Worm (Caenorhabditis elegans) whole organism, L4 larva: ENCODE results near the gene F14F3.4.

Experiments used
- T20F7.1 ChIP-seq: fragments of 200-800 bp; sonication (Bioruptor generic); optimal IDR thresholded peaks from 2 replicates; lab custom pipeline; 2018; ENCODE audit warnings: mild to moderate bottlenecking, missing genetic modification characterization, missing compliant biosample characterization
- T26A8.4 ChIP-seq: fragments of 200-800 bp; sonication (Bioruptor generic); IDR thresholded peaks from 2 replicates; pipeline ENCODE4 v1.3.6; 2022; ENCODE audit warnings: missing genetic modification characterization, missing compliant biosample characterization
- Y75B8A.6 ChIP-seq: fragments of 200-800 bp; sonication (Bioruptor generic); IDR thresholded peaks from 2 replicates; pipeline ENCODE4 v1.3.6; 2022; ENCODE audit warnings: missing genetic modification reagents, missing genetic modification characterization, missing compliant biosample characterization
- ZK546.5 ChIP-seq, 2 experiments: sonication (generic microtip); optimal IDR thresholded peaks; 2 replicates each; lab custom pipeline; 2017; ENCODE audit warnings: missing biosample characterization in 2 of 2, missing genetic modification characterization in 2 of 2
- aly-2 ChIP-seq: sonication (generic microtip); optimal IDR thresholded peaks from 2 replicates; lab custom pipeline; 2018; ENCODE audit warnings: missing biosample characterization, missing genetic modification characterization
- attf-4 ChIP-seq: sonication (generic microtip); optimal IDR thresholded peaks from 3 replicates; lab custom pipeline; 2017; ENCODE audit warnings: missing biosample characterization, missing genetic modification characterization
- ceh-20 ChIP-seq: fragments of 200-800 bp; sonication (Bioruptor generic); IDR thresholded peaks from 2 replicates; pipeline ENCODE4 v1.3.6; 2022; ENCODE audit warnings: missing genetic modification reagents, missing genetic modification characterization, missing compliant biosample characterization
- ceh-28 ChIP-seq: fragments of 150-350 bp; optimal IDR thresholded peaks from 2 replicates; lab custom pipeline; 2014; ENCODE audit warnings: missing biosample characterization, missing genetic modification reagents, missing genetic modification characterization
- ceh-32 ChIP-seq: sonication (generic microtip); optimal IDR thresholded peaks from 2 replicates; lab custom pipeline; 2016; ENCODE audit warnings: mild to moderate bottlenecking, missing genetic modification characterization, missing compliant biosample characterization; ENCODE audit not compliant: poor library complexity
- ceh-44 ChIP-seq: fragments of 200-800 bp; sonication (Bioruptor generic); IDR thresholded peaks from 2 replicates; pipeline ENCODE4 v1.3.6; 2022; ENCODE audit warnings: missing genetic modification reagents, missing genetic modification characterization, missing compliant biosample characterization
- ceh-62 ChIP-seq: sonication (generic microtip); optimal IDR thresholded peaks from 2 replicates; lab custom pipeline; 2017; ENCODE audit warnings: missing biosample characterization, missing genetic modification characterization
- ceh-82 ChIP-seq: sonication (generic microtip); optimal IDR thresholded peaks from 2 replicates; lab custom pipeline; 2017; ENCODE audit warnings: missing biosample characterization, missing genetic modification characterization
- daf-8 ChIP-seq: fragments of 200-800 bp; sonication (Bioruptor generic); IDR thresholded peaks from 2 replicates; pipeline ENCODE4 v1.3.6; 2022; ENCODE audit warnings: missing genetic modification characterization, missing compliant biosample characterization
- dmd-6 ChIP-seq: fragments of 200-800 bp; sonication (Bioruptor generic); IDR thresholded peaks from 2 replicates; pipeline ENCODE4 v1.3.6; 2022; ENCODE audit warnings: missing genetic modification reagents, missing genetic modification characterization, missing compliant biosample characterization
- dpl-1 ChIP-seq: fragments of 150-350 bp; optimal IDR thresholded peaks from 2 replicates; lab custom pipeline; 2014; ENCODE audit warnings: missing biosample characterization, missing genetic modification reagents, missing genetic modification characterization
- duxl-1 ChIP-seq: sonication (generic microtip); optimal IDR thresholded peaks from 2 replicates; lab custom pipeline; 2016; ENCODE audit warnings: mild to moderate bottlenecking, missing genetic modification characterization, moderate library complexity, missing compliant biosample characterization; ENCODE audit not compliant: poor library complexity
- dve-1 ChIP-seq: sonication (generic microtip); optimal IDR thresholded peaks from 2 replicates; lab custom pipeline; 2017; ENCODE audit warnings: antibody characterized with exemption, mild to moderate bottlenecking, missing genetic modification characterization, missing compliant biosample characterization; ENCODE audit not compliant: insufficient read depth
- egl-27 ChIP-seq: sonication (generic microtip); optimal IDR thresholded peaks from 3 replicates; lab custom pipeline; 2017; ENCODE audit warnings: missing biosample characterization, missing genetic modification reagents, missing genetic modification characterization
- egl-43 ChIP-seq: fragments of 200-800 bp; sonication (Bioruptor generic); IDR thresholded peaks from 2 replicates; pipeline ENCODE4 v1.3.6; 2022; ENCODE audit warnings: missing genetic modification reagents, missing genetic modification characterization, missing compliant biosample characterization
- fos-1 ChIP-seq: fragments of 150-350 bp; optimal IDR thresholded peaks from 2 replicates; lab custom pipeline; 2014; ENCODE audit warnings: missing biosample characterization, missing genetic modification characterization
- gei-8 ChIP-seq: fragments of 200-800 bp; sonication (Bioruptor generic); optimal IDR thresholded peaks from 2 replicates; lab custom pipeline; 2018; ENCODE audit warnings: mild to moderate bottlenecking, missing genetic modification characterization, missing compliant biosample characterization
- hif-1 ChIP-seq, 2 experiments: sonication (generic microtip); optimal IDR thresholded peaks; 2 replicates each; lab custom pipeline; 2016 to 2017; ENCODE audit warnings: missing compliant biosample characterization in 2 of 2, missing genetic modification characterization in 2 of 2, missing genetic modification reagents in 2 of 2, missing genotype in 2 of 2, mild to moderate bottlenecking in 1 of 2
- hlh-30 ChIP-seq: sonication (generic microtip); optimal IDR thresholded peaks from 2 replicates; lab custom pipeline; 2017; ENCODE audit warnings: antibody characterized with exemption, mild to moderate bottlenecking, missing genetic modification characterization, missing compliant biosample characterization; ENCODE audit not compliant: insufficient read depth
- jun-1 ChIP-seq: fragments of 150-350 bp; optimal IDR thresholded peaks from 2 replicates; lab custom pipeline; 2014; ENCODE audit warnings: missing biosample characterization, missing genetic modification reagents, missing genetic modification characterization
- lim-7 ChIP-seq: fragments of 200-800 bp; sonication (Bioruptor generic); IDR thresholded peaks from 2 replicates; pipeline ENCODE4 v1.3.6; 2022; ENCODE audit warnings: missing genetic modification characterization, missing compliant biosample characterization
- lin-1 ChIP-seq: fragments of 200-800 bp; sonication (Bioruptor generic); IDR thresholded peaks from 2 replicates; pipeline ENCODE4 v1.3.6; 2022; ENCODE audit warnings: missing genetic modification reagents, missing genetic modification characterization, missing compliant biosample characterization
- lin-13 ChIP-seq: fragments of 150-350 bp; optimal IDR thresholded peaks from 2 replicates; lab custom pipeline; 2014; ENCODE audit warnings: missing biosample characterization, missing genetic modification reagents, missing genetic modification characterization
- lin-38 ChIP-seq: fragments of 200-800 bp; sonication (Bioruptor generic); IDR thresholded peaks from 2 replicates; pipeline ENCODE4 v1.3.6; 2022; ENCODE audit warnings: missing genetic modification reagents, missing genetic modification characterization, missing compliant biosample characterization
- mdl-1 ChIP-seq, 2 experiments: fragments of 150-350 bp in 1 of 2; sonication (generic microtip) in 1 of 2; optimal IDR thresholded peaks; 2 replicates each; lab custom pipeline; 2014 to 2017; ENCODE audit warnings: missing biosample characterization in 2 of 2, missing genetic modification characterization in 2 of 2
- mep-1 ChIP-seq: fragments of 150-350 bp; sonication (generic microtip); optimal IDR thresholded peaks from 3 replicates; lab custom pipeline; 2014; ENCODE audit warnings: missing biosample characterization, missing genetic modification characterization
- mxl-2 ChIP-seq: fragments of 200-800 bp; sonication (Bioruptor generic); conservative IDR thresholded peaks from 2 replicates; pipeline ENCODE4 v1.3.6; 2022; ENCODE audit warnings: missing genetic modification reagents, missing genetic modification characterization, missing compliant biosample characterization
- mxl-3 ChIP-seq: fragments of 200-800 bp; sonication (Bioruptor generic); optimal IDR thresholded peaks from 2 replicates; lab custom pipeline; 2018; ENCODE audit warnings: mild to moderate bottlenecking, missing genetic modification characterization, missing compliant biosample characterization
- nhr-10 ChIP-seq: fragments of 150-350 bp; optimal IDR thresholded peaks from 2 replicates; lab custom pipeline; 2014; ENCODE audit warnings: missing biosample characterization, missing genetic modification characterization
- nhr-42 ChIP-seq: fragments of 200-800 bp; sonication (Bioruptor generic); IDR thresholded peaks from 2 replicates; pipeline ENCODE4 v1.3.6; 2022; ENCODE audit warnings: missing genetic modification characterization, missing compliant biosample characterization
- nhr-48 ChIP-seq: sonication (generic microtip); optimal IDR thresholded peaks from 2 replicates; lab custom pipeline; 2016; ENCODE audit warnings: mild to moderate bottlenecking, missing genetic modification characterization, missing compliant biosample characterization
- nhr-6 ChIP-seq: fragments of 150-350 bp; optimal IDR thresholded peaks from 2 replicates; lab custom pipeline; 2014; ENCODE audit warnings: missing biosample characterization, missing genetic modification characterization
- nhr-77 ChIP-seq: fragments of 150-350 bp; optimal IDR thresholded peaks from 2 replicates; lab custom pipeline; 2014; ENCODE audit warnings: missing biosample characterization, missing genetic modification characterization
- pqm-1 ChIP-seq: sonication (generic microtip); optimal IDR thresholded peaks from 2 replicates; lab custom pipeline; 2017; ENCODE audit warnings: missing biosample characterization, missing genetic modification characterization
- rbr-2 ChIP-seq: sonication (generic microtip); optimal IDR thresholded peaks from 2 replicates; lab custom pipeline; 2016; ENCODE audit warnings: missing genotype, missing genetic modification characterization, missing compliant biosample characterization
- sdz-12 ChIP-seq: fragments of 200-800 bp; sonication (Bioruptor generic); optimal IDR thresholded peaks from 2 replicates; lab custom pipeline; 2018; ENCODE audit warnings: mild to moderate bottlenecking, missing genetic modification characterization, missing compliant biosample characterization
- set-16 ChIP-seq: fragments of 200-800 bp; sonication (Bioruptor generic); IDR thresholded peaks from 2 replicates; pipeline ENCODE4 v1.3.6; 2022; ENCODE audit warnings: missing genetic modification reagents, missing genetic modification characterization, missing compliant biosample characterization
- snpc-4 ChIP-seq: fragments of 150-350 bp; optimal IDR thresholded peaks from 2 replicates; lab custom pipeline; 2014; ENCODE audit warnings: missing biosample characterization, missing genetic modification characterization
- tra-1 ChIP-seq: fragments of 200-800 bp; sonication (Bioruptor generic); IDR thresholded peaks from 2 replicates; pipeline ENCODE4 v1.3.6; 2022; ENCODE audit warnings: missing genetic modification reagents, missing genetic modification characterization, missing compliant biosample characterization
- unc-62 ChIP-seq, 3 experiments: fragments of 150-350 bp in 1 of 3; sonication (generic microtip); optimal IDR thresholded peaks in 2 of 3; peaks in 1 of 3; 1 replicate in 1 of 3; 2 replicates in 2 of 3; lab custom pipeline; 2014 to 2017; ENCODE audit warnings: missing biosample characterization in 3 of 3, missing genetic modification characterization in 3 of 3, missing genetic modification reagents in 3 of 3, missing genotype in 1 of 3
- zip-11 ChIP-seq: fragments of 200-800 bp; sonication (Bioruptor generic); IDR thresholded peaks from 2 replicates; pipeline ENCODE4 v1.3.6; 2022; ENCODE audit warnings: missing genetic modification characterization, missing compliant biosample characterization
- zip-2 ChIP-seq: fragments of 150-350 bp; optimal IDR thresholded peaks from 2 replicates; lab custom pipeline; 2014; ENCODE audit warnings: missing biosample characterization, missing genetic modification characterization
- ztf-11 ChIP-seq: fragments of 150-350 bp; optimal IDR thresholded peaks from 2 replicates; lab custom pipeline; 2014; ENCODE audit warnings: missing biosample characterization, missing genetic modification characterization

Gene F14F3.4

ce11 chrX:10480563-10481290, 40.5 kb downstream of the F14F3.4 start, which contains the start of gene elt-2 (continued):
- peak; percentile 56; the same call in 1 of the 2 replicates for TF ChIP-seq nhr-42
- 0 out of 2 replicates have a peak, but pooled peaks have one; percentile 20 for TF ChIP-seq mxl-2 (GFP tag; lab: Robert Waterston, UW)
- TF ChIP-seq tra-1, result peak; percentile 96
- peak in 1 of 2 experiments; percentile 10 for TF ChIP-seq mdl-1 (tag; optimal IDR thresholded peaks at IDR 0.05; lab: Kevin White, UChicago)
- TF ChIP-seq mxl-3, result peak; percentile 15
- TF ChIP-seq Y75B8A.6, result 0 out of 2 replicates have a peak, but pooled peaks have one; percentile 36
- peak; percentile 47 for TF ChIP-seq nhr-48
- peak; percentile 40 for TF ChIP-seq hlh-30
- peak; percentile 92 for TF ChIP-seq dmd-6 (GFP tag; lab: Robert Waterston, UW)
- peak; percentile 79 for TF ChIP-seq lin-1 (GFP tag; lab: Robert Waterston, UW)
- peak; percentile 87 for TF ChIP-seq nhr-77 (tag; lab: Kevin White, UChicago)
- TF ChIP-seq T20F7.1 (GFP tag; lab: Kevin White, UChicago), result peak; percentile 2
- TF ChIP-seq jun-1 (tag; lab: Kevin White, UChicago), result peak; percentile 51

- TF ChIP-seq egl-43 (GFP tag; lab: Robert Waterston, UW) (no peak), zip-11 (GFP tag; lab: Robert Waterston, UW) (no peak), snpc-4 (no peak), duxl-1 (tag; lab: Kevin White, UChicago) (no peak), attf-4 (tag; lab: Kevin White, UChicago) (no peak), egl-27 (tag; lab: Kevin White, UChicago) (no peak), zip-2 (tag; lab: Kevin White, UChicago) (no peak), T20F7.1 (GFP tag; lab: Kevin White, UChicago) (no peak), ceh-28 (tag; lab: Kevin White, UChicago) (no peak), nhr-77 (tag; lab: Kevin White, UChicago) (no peak), lin-38 (GFP tag; lab: Robert Waterston, UW) (no peak), nhr-10 (no peak), unc-62 (GFP tag; optimal IDR thresholded peaks at IDR 0.05 in 1 of 2; lab: Kevin White, UChicago) (no peak), unc-62 (tag; optimal IDR thresholded peaks at IDR 0.05; lab: Kevin White, UChicago) (no peak), mxl-3 (no peak), pqm-1 (tag; lab: Kevin White, UChicago) (peak; percentile 97), T26A8.4 (GFP tag; lab: Robert Waterston, UW) (no peak), ceh-32 (no peak), fos-1 (no peak), gei-8 (GFP tag; lab: Kevin White, UChicago) (no peak), lin-1 (GFP tag; lab: Robert Waterston, UW) (no peak), rbr-2 (tag; lab: Kevin White, UChicago) (no peak), set-16 (no peak), nhr-6 (tag; lab: Kevin White, UChicago) (no peak), ceh-44 (GFP tag; lab: Robert Waterston, UW) (no peak), dve-1 (peak; percentile 38), aly-2 (tag; lab: Kevin White, UChicago) (no peak), daf-8 (GFP tag; lab: Robert Waterston, UW) (no peak), ceh-62 (tag; lab: Kevin White, UChicago) (no peak), ztf-11 (tag; lab: Kevin White, UChicago) (no peak), hif-1 (tag; optimal IDR thresholded peaks at IDR 0.05; lab: Kevin White, UChicago) (no peak), lin-13 (GFP tag; lab: Kevin White, UChicago) (no peak), ceh-82 (tag; lab: Kevin White, UChicago) (no peak), ceh-20 (GFP tag; lab: Robert Waterston, UW) (no peak), mep-1 (tag; lab: Kevin White, UChicago) (peak; percentile 3), ZK546.5 (tag; optimal IDR thresholded peaks at IDR 0.05; lab: Kevin White, UChicago) (no peak), dpl-1 (GFP tag; lab: Kevin White, UChicago) (no peak), lim-7 (GFP tag; lab: Robert Waterston, UW) (no peak), sdz-12 (GFP tag; lab: Kevin White, UChicago) (no peak), tra-1 (peak; percentile 72; the same call in 1 of the 2 replicates)
Measured at ce11 chrX:10479108-10479738, 42.0 kb downstream of the F14F3.4 start.
